Worm (Caenorhabditis elegans) whole organism, L4 larva: ENCODE data around the gene fbxb-15.

Experiments
- F37D6.2 ChIP-seq: sonication (generic microtip); optimal IDR thresholded peaks from 2 replicates; lab custom pipeline; 2016; ENCODE audit warnings: mild to moderate bottlenecking, missing genetic modification characterization, missing compliant biosample characterization
- aha-1 ChIP-seq: fragments of 150-350 bp; peaks from one replicate; lab custom pipeline; 2014; ENCODE audit warnings: missing biosample characterization, missing genetic modification characterization
- ama-1 ChIP-seq: fragments of 150-350 bp; optimal IDR thresholded peaks from 2 replicates; lab custom pipeline; 2014; ENCODE audit warnings: inconsistent platforms, mixed read lengths
- attf-4 ChIP-seq: sonication (generic microtip); optimal IDR thresholded peaks from 3 replicates; lab custom pipeline; 2017; ENCODE audit warnings: missing biosample characterization, missing genetic modification characterization
- dmd-6 ChIP-seq: fragments of 200-800 bp; sonication (Bioruptor generic); IDR thresholded peaks from 2 replicates; pipeline ENCODE4 v1.3.6; 2022; ENCODE audit warnings: missing genetic modification reagents, missing genetic modification characterization, missing compliant biosample characterization
- egl-27 ChIP-seq: sonication (generic microtip); optimal IDR thresholded peaks from 3 replicates; lab custom pipeline; 2017; ENCODE audit warnings: missing biosample characterization, missing genetic modification reagents, missing genetic modification characterization
- fos-1 ChIP-seq: fragments of 150-350 bp; optimal IDR thresholded peaks from 2 replicates; lab custom pipeline; 2014; ENCODE audit warnings: missing biosample characterization, missing genetic modification characterization
- lin-29 ChIP-seq: fragments of 200-800 bp; sonication (Bioruptor generic); IDR thresholded peaks from 2 replicates; pipeline ENCODE4 v1.3.6; 2022; ENCODE audit warnings: missing genetic modification reagents, missing genetic modification characterization, missing compliant biosample characterization
- nhr-76 ChIP-seq: fragments of 150-350 bp; optimal IDR thresholded peaks from 2 replicates; lab custom pipeline; 2014; ENCODE audit warnings: missing biosample characterization, missing genetic modification characterization
- rbr-2 ChIP-seq: sonication (generic microtip); optimal IDR thresholded peaks from 2 replicates; lab custom pipeline; 2016; ENCODE audit warnings: missing genotype, missing genetic modification characterization, missing compliant biosample characterization
- zfp-3 ChIP-seq: fragments of 200-800 bp; sonication (Bioruptor generic); conservative IDR thresholded peaks from 2 replicates; pipeline ENCODE4 v1.3.6; 2022; ENCODE audit warnings: missing genetic modification reagents, missing genetic modification characterization, missing compliant biosample characterization

DNA sequence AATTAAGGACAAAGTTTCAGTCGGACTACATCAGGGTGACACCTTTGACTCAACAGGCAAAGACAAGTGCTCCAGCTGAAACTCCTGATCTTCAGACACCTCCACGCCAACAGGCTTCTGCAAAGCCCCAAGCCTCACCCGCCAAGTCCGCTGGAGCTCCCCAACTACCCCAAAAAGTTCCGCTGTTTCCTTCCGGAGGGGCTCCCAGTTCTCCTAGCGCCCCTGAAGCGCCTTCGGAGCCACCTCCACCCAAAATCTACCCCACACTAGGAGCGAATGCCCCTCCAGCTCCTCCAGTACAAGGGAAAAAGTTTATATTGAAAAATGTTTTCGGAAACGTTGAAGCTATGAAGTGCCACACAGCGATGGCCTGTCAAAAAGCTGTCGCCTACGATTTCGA is 50.2 kb downstream of the fbxb-15 start:
- TF ChIP-seq fos-1 (tag; lab: Kevin White, UChicago) (no peak), egl-27 (no peak), F37D6.2 (tag; lab: Kevin White, UChicago) (no peak), nhr-76 (tag; lab: Kevin White, UChicago) (no peak), dmd-6 (no peak), rbr-2 (tag; lab: Kevin White, UChicago) (no peak), attf-4 (tag; lab: Kevin White, UChicago) (no peak), zfp-3 (GFP tag; lab: Robert Waterston, UW) (no peak), aha-1 (tag; lab: Kevin White, UChicago) (no peak), lin-29 (GFP tag; lab: Robert Waterston, UW) (no peak), ama-1 (lab: Kevin White, UChicago) (no peak)
